Fruit fly (Drosophila melanogaster) whole organism, pupa: Measurements from ENCODE around the gene Sec5.

ENCODE experiments used
- CG10348 ChIP-seq: fragments of 200-800 bp; sonication (Bioruptor generic); IDR thresholded peaks from 2 replicates; pipeline ENCODE4 v1.3.6; 2022; ENCODE audit warnings: missing biosample characterization, missing genetic modification characterization
- CG12605 ChIP-seq: fragments of 200-800 bp; sonication (Bioruptor generic); IDR thresholded peaks from 2 replicates; pipeline ENCODE4 v1.3.6; 2022; ENCODE audit warnings: missing biosample characterization, missing genetic modification characterization
- CG15710 ChIP-seq: fragments of 200-800 bp; sonication (Bioruptor generic); optimal IDR thresholded peaks from 2 replicates; lab custom pipeline; 2018; ENCODE audit warnings: missing biosample characterization, mild to moderate bottlenecking, missing genetic modification characterization, moderate library complexity
- CG17806 ChIP-seq: fragments of 200-800 bp; sonication (Bioruptor generic); optimal IDR thresholded peaks from 2 replicates; lab custom pipeline; 2018; ENCODE audit warnings: missing biosample characterization, mild to moderate bottlenecking, missing genetic modification characterization, moderate library complexity
- CG32121 ChIP-seq: fragments of 200-800 bp; sonication (Bioruptor generic); IDR thresholded peaks from 2 replicates; pipeline ENCODE4 v1.3.6; 2022; ENCODE audit warnings: missing biosample characterization, missing genetic modification characterization
- CG8301 ChIP-seq: fragments of 200-800 bp; sonication (Bioruptor generic); optimal IDR thresholded peaks from 2 replicates; lab custom pipeline; 2018; ENCODE audit warnings: missing biosample characterization, mild to moderate bottlenecking, missing genetic modification characterization
- CG9948 ChIP-seq: fragments of 200-800 bp; sonication (Bioruptor generic); optimal IDR thresholded peaks from 2 replicates; lab custom pipeline; 2018; ENCODE audit warnings: missing biosample characterization, mild to moderate bottlenecking, missing genetic modification characterization, moderate library complexity
- EcR ChIP-seq: fragments of 200-800 bp; sonication (Bioruptor generic); optimal IDR thresholded peaks from 3 replicates; lab custom pipeline; 2019; ENCODE audit warnings: missing biosample characterization, missing genetic modification characterization, mild to moderate bottlenecking, moderate library complexity, missing genetic modification reagents
- Ets98B ChIP-seq: fragments of 200-800 bp; sonication (Bioruptor generic); IDR thresholded peaks from 2 replicates; pipeline ENCODE4 v1.3.6; 2022; ENCODE audit warnings: missing biosample characterization, missing genetic modification characterization
- Pif1A ChIP-seq: fragments of 200-800 bp; sonication (Bioruptor generic); optimal IDR thresholded peaks from 3 replicates; lab custom pipeline; 2016; ENCODE audit warnings: missing biosample characterization, missing genetic modification characterization
- Pif1B ChIP-seq: fragments of 200-800 bp; sonication (Bioruptor generic); optimal IDR thresholded peaks from 3 replicates; lab custom pipeline; 2016; ENCODE audit warnings: missing biosample characterization, missing genetic modification characterization
- fd96Ca ChIP-seq: fragments of 200-800 bp; sonication (Bioruptor generic); IDR thresholded peaks from 3 replicates; pipeline ENCODE4 v1.3.6; 2022; ENCODE audit warnings: missing biosample characterization, missing genetic modification characterization
- gl ChIP-seq: fragments of 200-800 bp; sonication (Bioruptor generic); optimal IDR thresholded peaks from 2 replicates; lab custom pipeline; 2018; ENCODE audit warnings: missing biosample characterization, mild to moderate bottlenecking, missing genetic modification characterization
- rn ChIP-seq: fragments of 200-800 bp; sonication (Bioruptor generic); IDR thresholded peaks from 2 replicates; pipeline ENCODE4 v1.3.6; 2022; ENCODE audit warnings: missing biosample characterization, missing genetic modification characterization

DNA sequence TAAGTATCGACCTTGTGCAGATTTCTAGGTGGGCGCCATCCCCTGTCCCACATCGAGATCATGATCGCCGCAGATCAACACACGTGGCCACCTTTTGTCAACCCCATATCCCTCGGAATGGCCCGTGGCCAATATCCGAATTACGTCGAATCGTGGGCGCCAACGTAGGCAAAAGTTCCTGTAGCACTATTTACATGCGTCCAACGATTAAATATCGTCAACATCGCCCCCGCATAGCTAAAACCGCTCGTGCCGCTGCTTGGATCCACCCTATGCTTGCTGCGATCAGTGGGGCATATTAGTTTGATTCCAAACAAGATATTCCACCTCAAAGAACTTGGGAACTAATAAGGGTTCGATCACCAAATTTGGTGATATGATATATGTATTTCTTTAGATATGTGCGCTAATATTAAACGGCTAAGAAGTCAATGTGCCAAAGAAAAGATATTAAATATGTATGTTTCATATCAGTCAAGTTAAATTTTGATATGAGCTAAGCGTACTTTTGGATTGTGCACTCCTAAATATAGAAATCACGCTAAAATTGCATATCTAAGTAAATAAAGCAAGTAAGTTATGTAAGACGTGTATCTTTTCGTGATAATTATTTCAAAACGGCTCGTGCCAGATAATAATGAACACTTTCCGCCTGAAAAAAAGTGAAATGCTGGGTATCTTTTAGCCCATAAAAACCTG is 20.1 kb downstream of the Sec5 start:
- TF ChIP-seq CG12605 (no peak), CG15710 (tag; lab: Kevin White, UChicago) (no peak), CG9948 (tag; lab: Kevin White, UChicago) (no peak), gl (tag; lab: Kevin White, UChicago) (no peak), fd96Ca (GFP tag; lab: Robert Waterston, UW) (no peak), CG17806 (no peak), Pif1A (no peak), CG10348 (GFP tag; lab: Robert Waterston, UW) (no peak), rn (GFP tag; lab: Robert Waterston, UW) (no peak), EcR (GFP tag; lab: Kevin White, UChicago) (no peak), Ets98B (GFP tag; lab: Robert Waterston, UW) (no peak), CG8301 (tag; lab: Kevin White, UChicago) (no peak), CG32121 (GFP tag; lab: Robert Waterston, UW) (no peak; the same call in 1 of the 2 replicates), Pif1B (no peak)
